Worm (Caenorhabditis elegans) whole organism, L1 larva: Measurements from ENCODE around the gene flp-10.

Experiments used
- lin-13 ChIP-seq: fragments of 150-350 bp; optimal IDR thresholded peaks from 2 replicates; lab custom pipeline; 2014; ENCODE audit warnings: missing biosample characterization, missing genetic modification reagents, missing genetic modification characterization
- unc-62 ChIP-seq: fragments of 150-350 bp; optimal IDR thresholded peaks from 2 replicates; lab custom pipeline; 2014; ENCODE audit warnings: missing biosample characterization, missing genetic modification reagents, missing genetic modification characterization

DNA sequence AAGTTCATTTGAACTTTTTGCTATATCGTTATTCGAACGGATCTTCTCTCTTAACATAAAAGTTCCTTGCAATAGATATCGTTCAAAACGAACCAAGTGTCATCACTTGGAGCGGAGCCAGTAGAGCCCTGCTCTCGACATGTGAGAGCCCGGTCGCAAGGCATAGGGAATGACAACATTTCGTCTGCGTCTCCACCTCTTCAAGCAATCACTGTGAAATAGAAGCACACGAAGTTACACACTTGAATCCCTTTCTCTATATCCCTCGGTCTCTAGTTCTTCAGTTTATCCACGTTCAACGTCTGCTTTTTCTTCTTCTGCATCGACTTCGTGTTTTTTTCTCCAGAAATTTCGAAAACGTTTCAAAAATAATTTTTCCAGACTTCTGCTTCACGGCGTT, 34.7 kb downstream of the flp-10 start, which contains the start of gene C49H3.6:
- TF ChIP-seq lin-13 (GFP tag; lab: Kevin White, UChicago) (no peak), unc-62 (GFP tag; lab: Kevin White, UChicago) (no peak)
